Worm (Caenorhabditis elegans) whole organism, late embryonic: ENCODE measurements around the gene apm-3.

Source experiments
- C08G9.2 ChIP-seq: sonication (generic microtip); optimal IDR thresholded peaks from 2 replicates; lab custom pipeline; 2016; ENCODE audit warnings: mild to moderate bottlenecking, missing genetic modification characterization, moderate library complexity, missing compliant biosample characterization
- C38D4.7 ChIP-seq: fragments of 200-800 bp; sonication (Bioruptor generic); optimal IDR thresholded peaks from 2 replicates; lab custom pipeline; 2018; ENCODE audit warnings: mild to moderate bottlenecking, missing genetic modification characterization, moderate library complexity, missing compliant biosample characterization
- K09A11.1 ChIP-seq: sonication (generic microtip); optimal IDR thresholded peaks from 2 replicates; lab custom pipeline; 2017; ENCODE audit warnings: antibody characterized with exemption, mild to moderate bottlenecking, missing genetic modification characterization, missing compliant biosample characterization; ENCODE audit not compliant: insufficient read depth
- ama-1 ChIP-seq: fragments of 150-350 bp; optimal IDR thresholded peaks from 2 replicates; lab custom pipeline; 2014
- ceh-22 ChIP-seq: sonication (generic microtip); optimal IDR thresholded peaks from 2 replicates; lab custom pipeline; 2017; ENCODE audit warnings: missing biosample characterization, missing genetic modification characterization
- ceh-30 ChIP-seq: fragments of 150-350 bp; optimal IDR thresholded peaks from 2 replicates; lab custom pipeline; 2014; ENCODE audit warnings: missing biosample characterization, missing genetic modification characterization
- ceh-31 ChIP-seq: sonication (generic microtip); optimal IDR thresholded peaks from 2 replicates; lab custom pipeline; 2016; ENCODE audit warnings: missing genetic modification characterization, missing compliant biosample characterization
- ceh-45 ChIP-seq: fragments of 200-800 bp; sonication (Bioruptor generic); IDR thresholded peaks from 2 replicates; pipeline ENCODE4 v1.3.6; 2022; ENCODE audit warnings: missing genetic modification reagents, missing genetic modification characterization, missing compliant biosample characterization
- ceh-6 ChIP-seq: fragments of 200-800 bp; sonication (Bioruptor generic); optimal IDR thresholded peaks from 2 replicates; lab custom pipeline; 2018; ENCODE audit warnings: mild to moderate bottlenecking, missing genetic modification characterization, missing compliant biosample characterization
- ceh-9 ChIP-seq: sonication (generic microtip); optimal IDR thresholded peaks from 2 replicates; lab custom pipeline; 2016; ENCODE audit warnings: mild to moderate bottlenecking, missing genetic modification characterization, inconsistent platforms, missing compliant biosample characterization
- che-1 ChIP-seq: sonication (generic microtip); optimal IDR thresholded peaks from 2 replicates; lab custom pipeline; 2016; ENCODE audit warnings: mild to moderate bottlenecking, missing genetic modification characterization, missing compliant biosample characterization
- dmd-4 ChIP-seq: sonication (generic microtip); optimal IDR thresholded peaks from 2 replicates; lab custom pipeline; 2016; ENCODE audit warnings: borderline replicate concordance, missing genetic modification characterization, missing compliant biosample characterization
- dve-1 ChIP-seq: sonication (generic microtip); optimal IDR thresholded peaks from 2 replicates; lab custom pipeline; 2017; ENCODE audit warnings: antibody characterized with exemption, mild to moderate bottlenecking, missing genetic modification characterization, missing compliant biosample characterization
- elt-2 ChIP-seq: sonication (generic microtip); optimal IDR thresholded peaks from 2 replicates; lab custom pipeline; 2016; ENCODE audit warnings: missing genetic modification reagents, missing genetic modification characterization, missing compliant biosample characterization
- elt-4 ChIP-seq: sonication (generic microtip); optimal IDR thresholded peaks from 2 replicates; lab custom pipeline; 2016; ENCODE audit warnings: missing genetic modification characterization, missing compliant biosample characterization
- ets-4 ChIP-seq: sonication (generic microtip); optimal IDR thresholded peaks from 2 replicates; lab custom pipeline; 2016; ENCODE audit warnings: missing genetic modification characterization, missing compliant biosample characterization
- eyg-1 ChIP-seq: sonication (generic microtip); optimal IDR thresholded peaks from 2 replicates; lab custom pipeline; 2016; ENCODE audit warnings: missing genotype, missing genetic modification characterization, missing compliant biosample characterization
- fax-1 ChIP-seq: sonication (generic microtip); optimal IDR thresholded peaks from 2 replicates; lab custom pipeline; 2016; ENCODE audit warnings: missing genotype, missing genetic modification characterization, missing compliant biosample characterization
- fkh-10 ChIP-seq: fragments of 150-350 bp; optimal IDR thresholded peaks from 2 replicates; lab custom pipeline; 2014; ENCODE audit warnings: missing biosample characterization, missing genetic modification reagents, missing genetic modification characterization
- fkh-6 ChIP-seq: sonication (generic microtip); optimal IDR thresholded peaks from 2 replicates; lab custom pipeline; 2016; ENCODE audit warnings: missing genetic modification characterization, missing compliant biosample characterization
- gmeb-2 ChIP-seq: sonication (generic microtip); optimal IDR thresholded peaks from 2 replicates; lab custom pipeline; 2016; ENCODE audit warnings: missing genetic modification characterization, inconsistent platforms, missing compliant biosample characterization
- hlh-13 ChIP-seq: fragments of 200-800 bp; sonication (Bioruptor generic); optimal IDR thresholded peaks from 2 replicates; lab custom pipeline; 2018; ENCODE audit warnings: mild to moderate bottlenecking, missing genetic modification characterization, missing compliant biosample characterization
- hlh-15 ChIP-seq: sonication (generic microtip); optimal IDR thresholded peaks from 2 replicates; lab custom pipeline; 2016; ENCODE audit warnings: missing genetic modification characterization, missing compliant biosample characterization
- lim-6 ChIP-seq: sonication (generic microtip); optimal IDR thresholded peaks from 2 replicates; lab custom pipeline; 2016; ENCODE audit warnings: missing genetic modification characterization, missing compliant biosample characterization
- lin-11 ChIP-seq: fragments of 200-800 bp; sonication (Bioruptor generic); optimal IDR thresholded peaks from 2 replicates; lab custom pipeline; 2018; ENCODE audit warnings: mild to moderate bottlenecking, missing genetic modification characterization, missing compliant biosample characterization
- madf-2 ChIP-seq: sonication (generic microtip); optimal IDR thresholded peaks from 2 replicates; lab custom pipeline; 2017; ENCODE audit warnings: missing genetic modification characterization, missing compliant biosample characterization
- nhr-232 ChIP-seq: sonication (generic microtip); optimal IDR thresholded peaks from 2 replicates; lab custom pipeline; 2016; ENCODE audit warnings: missing genetic modification characterization, missing compliant biosample characterization
- npax-4 ChIP-seq: sonication (generic microtip); optimal IDR thresholded peaks from 2 replicates; lab custom pipeline; 2016; ENCODE audit warnings: missing genetic modification characterization, missing compliant biosample characterization
- odd-2 ChIP-seq: sonication (generic microtip); optimal IDR thresholded peaks from 2 replicates; lab custom pipeline; 2017; ENCODE audit warnings: antibody characterized with exemption, mild to moderate bottlenecking, missing genetic modification characterization, missing compliant biosample characterization
- pag-3 ChIP-seq: sonication (generic microtip); optimal IDR thresholded peaks from 2 replicates; lab custom pipeline; 2016; ENCODE audit warnings: missing compliant biosample characterization, missing genetic modification characterization, borderline replicate concordance
- pat-9 ChIP-seq: fragments of 200-800 bp; sonication (Bioruptor generic); optimal IDR thresholded peaks from 2 replicates; lab custom pipeline; 2018; ENCODE audit warnings: mild to moderate bottlenecking, missing genetic modification characterization, moderate library complexity, missing compliant biosample characterization
- pax-1 ChIP-seq: fragments of 150-350 bp; optimal IDR thresholded peaks from 2 replicates; lab custom pipeline; 2014; ENCODE audit warnings: missing biosample characterization, missing genetic modification characterization
- pha-4 ChIP-seq: fragments of 150-350 bp; optimal IDR thresholded peaks from 2 replicates; lab custom pipeline; 2018; ENCODE audit warnings: missing biosample characterization, missing genetic modification reagents, missing genetic modification characterization
- pqm-1 ChIP-seq: sonication (generic microtip); optimal IDR thresholded peaks from 2 replicates; lab custom pipeline; 2016; ENCODE audit warnings: missing genetic modification characterization, missing compliant biosample characterization
- rnt-1 ChIP-seq: sonication (generic microtip); optimal IDR thresholded peaks from 2 replicates; lab custom pipeline; 2016; ENCODE audit warnings: missing genetic modification characterization, missing compliant biosample characterization
- syd-9 ChIP-seq: sonication (generic microtip); optimal IDR thresholded peaks from 2 replicates; lab custom pipeline; 2016; ENCODE audit warnings: mild to moderate bottlenecking, missing genetic modification characterization, moderate library complexity, missing compliant biosample characterization
- tbx-2 ChIP-seq: sonication (generic microtip); optimal IDR thresholded peaks from 2 replicates; lab custom pipeline; 2016; ENCODE audit warnings: missing genetic modification characterization, missing compliant biosample characterization
- unc-3 ChIP-seq, 2 experiments: fragments of 200-800 bp in 1 of 2; sonication (Bioruptor generic) in 1 of 2; sonication (generic microtip) in 1 of 2; conservative IDR thresholded peaks in 1 of 2; optimal IDR thresholded peaks in 1 of 2; 2 replicates each; pipeline versions ENCODE4 v1.3.6 to Lab custom; 2016 to 2022; ENCODE audit warnings: missing compliant biosample characterization in 2 of 2, missing genetic modification characterization in 2 of 2, missing genetic modification reagents in 1 of 2
- unc-42 ChIP-seq: sonication (generic microtip); optimal IDR thresholded peaks from 2 replicates; lab custom pipeline; 2016; ENCODE audit warnings: missing genotype, missing genetic modification characterization, missing compliant biosample characterization
- unc-55 ChIP-seq: sonication (generic microtip); optimal IDR thresholded peaks from 2 replicates; lab custom pipeline; 2017; ENCODE audit warnings: missing biosample characterization, missing genetic modification reagents, missing genetic modification characterization
- unc-86 ChIP-seq: sonication (generic microtip); optimal IDR thresholded peaks from 2 replicates; lab custom pipeline; 2016; ENCODE audit warnings: missing genetic modification characterization, missing compliant biosample characterization

apm-3 gene

DNA sequence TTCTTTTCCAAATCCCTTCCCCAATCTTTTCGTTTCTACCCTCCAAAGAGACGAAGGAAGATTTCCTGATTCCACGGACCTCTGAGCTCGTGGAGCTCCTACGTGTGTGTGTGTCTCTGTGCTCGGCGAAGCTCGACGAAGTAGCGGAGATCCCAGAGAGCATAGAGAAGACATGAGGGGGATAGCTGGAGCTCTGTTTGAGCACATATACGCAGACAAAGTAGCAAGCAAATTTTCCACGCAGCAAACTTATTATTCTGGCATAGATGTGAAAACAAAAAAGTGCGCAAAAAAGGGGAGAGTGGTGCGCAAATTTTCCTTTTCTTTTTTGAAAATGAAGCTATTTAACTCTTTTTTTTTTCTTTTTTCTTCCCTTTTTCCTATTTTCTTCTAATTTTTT, 21.9 kb upstream of the apm-3 start (continued):
- TF ChIP-seq eyg-1 (tag; lab: Kevin White, UChicago) (no peak), unc-42 (tag; lab: Kevin White, UChicago) (peak; percentile 77), unc-55 (GFP tag; lab: Kevin White, UChicago) (no peak), K09A11.1 (tag; lab: Kevin White, UChicago) (no peak), npax-4 (tag; lab: Kevin White, UChicago) (no peak), ceh-31 (tag; lab: Kevin White, UChicago) (peak; percentile 65), ceh-22 (tag; lab: Kevin White, UChicago) (no peak), pag-3 (tag; lab: Kevin White, UChicago) (no peak), hlh-13 (no peak), madf-2 (tag; lab: Kevin White, UChicago) (no peak), dmd-4 (tag; lab: Kevin White, UChicago) (no peak), hlh-15 (tag; lab: Kevin White, UChicago) (no peak), unc-86 (tag; lab: Kevin White, UChicago) (no peak), pat-9 (tag; lab: Kevin White, UChicago) (no peak)
- TF ChIP-seq, all 69 proteins: peak for 7

ce11 chrX:933504-933903, 21.3 kb upstream of the apm-3 start, which contains the start of gene F35H12.1:
Gene F35H12.1 (plus strand): TSS chrX:933804.
- TF ChIP-seq lin-11 (tag; lab: Kevin White, UChicago) (no peak), lim-6 (tag; lab: Kevin White, UChicago) (no peak)

DNA sequence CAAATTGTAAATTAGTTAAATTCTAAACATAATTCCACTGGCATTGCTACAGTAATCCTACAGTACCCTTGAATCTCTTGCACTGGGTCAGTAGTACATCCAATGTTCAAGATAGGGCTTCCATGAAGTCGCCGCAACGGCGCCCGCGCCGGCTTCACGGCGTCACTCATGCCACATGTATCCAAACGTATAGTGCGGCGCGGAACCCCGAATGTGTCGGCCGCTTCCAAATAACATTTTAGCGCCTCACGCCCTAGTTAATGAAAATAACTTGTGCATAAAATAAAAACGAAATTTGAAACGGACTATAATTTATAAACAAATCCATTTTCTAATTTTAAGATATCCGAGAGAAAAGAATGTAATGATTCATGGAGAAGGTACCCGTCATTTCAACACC, 18.8 kb upstream of the apm-3 start:
- TF ChIP-seq ceh-22 (tag; lab: Kevin White, UChicago), result no peak
- TF ChIP-seq fkh-10, result no peak
- no peak for TF ChIP-seq fkh-6 (tag; lab: Kevin White, UChicago)
- TF ChIP-seq unc-86 (tag; lab: Kevin White, UChicago), result no peak
- no peak for TF ChIP-seq fax-1 (tag; lab: Kevin White, UChicago)
- TF ChIP-seq nhr-232, result no peak
- TF ChIP-seq rnt-1 (tag; lab: Kevin White, UChicago), result no peak
- no peak for TF ChIP-seq elt-2
- no peak for TF ChIP-seq pag-3 (tag; lab: Kevin White, UChicago)
- no peak for TF ChIP-seq ama-1
- TF ChIP-seq dve-1, result no peak
- no peak for TF ChIP-seq gmeb-2 (tag; lab: Kevin White, UChicago)
- TF ChIP-seq C08G9.2 (tag; lab: Kevin White, UChicago), result no peak
- no peak for TF ChIP-seq tbx-2 (tag; lab: Kevin White, UChicago)
- no peak for TF ChIP-seq hlh-13
- no peak for TF ChIP-seq dmd-4 (tag; lab: Kevin White, UChicago)
- no peak for TF ChIP-seq unc-42 (tag; lab: Kevin White, UChicago)
- no peak for TF ChIP-seq pha-4 (tag; lab: Kevin White, UChicago)

- TF ChIP-seq unc-55 (GFP tag; lab: Kevin White, UChicago) (no peak), pax-1 (tag; lab: Kevin White, UChicago) (no peak), elt-4 (tag; lab: Kevin White, UChicago) (no peak), ets-4 (tag; lab: Kevin White, UChicago) (no peak), elt-2 (peak; percentile 94), gmeb-2 (tag; lab: Kevin White, UChicago) (no peak), fkh-6 (tag; lab: Kevin White, UChicago) (no peak)
- TF ChIP-seq, all 69 proteins: peak for 1
These were observed 16.4 kb upstream of the apm-3 start, which contains the start of gene F53H8.3 for ce11 chrX:938269-938883. Gene F53H8.3 (plus strand): TSS chrX:938543.

- TF ChIP-seq unc-3 (GFP tag; conservative IDR thresholded peaks at IDR 0.05; lab: Robert Waterston, UW) (no peak), unc-3 (tag; optimal IDR thresholded peaks at IDR 0.05; lab: Kevin White, UChicago) (no peak), lin-11 (tag; lab: Kevin White, UChicago) (no peak), gmeb-2 (tag; lab: Kevin White, UChicago) (no peak), odd-2 (no peak), ceh-45 (no peak), ceh-30 (tag; lab: Kevin White, UChicago) (no peak), ceh-22 (tag; lab: Kevin White, UChicago) (no peak), eyg-1 (tag; lab: Kevin White, UChicago) (no peak), che-1 (no peak), C38D4.7 (GFP tag; lab: Kevin White, UChicago) (no peak), pqm-1 (no peak), elt-2 (no peak), syd-9 (tag; lab: Kevin White, UChicago) (no peak), pax-1 (tag; lab: Kevin White, UChicago) (no peak), ceh-6 (GFP tag; lab: Kevin White, UChicago) (no peak), ceh-9 (tag; lab: Kevin White, UChicago) (no peak)
- TF ChIP-seq, all 69 proteins: peak for 0
These were observed 9.1 kb upstream of the apm-3 start for ce11 chrX:945669-946068.
